Fruit fly (Drosophila melanogaster): ENCODE data around the gene CG14020.

Gene CG14020

dm6 chr2L:5532061-5532460 is 14.5 kb downstream of the CG14020 start, which contains the start of gene Coq6:
Gene Coq6 (minus strand): TSS chr2L:5532223.
- TF ChIP-seq OdsH (GFP tag; optimal IDR thresholded peaks at IDR 0.05), result no peak
- peak; percentile 80 for TF ChIP-seq Hr83 (GFP tag; optimal IDR thresholded peaks at IDR 0.05; ENCODE audit: poor library complexity, severe bottlenecking)
- no peak for TF ChIP-seq Rel (GFP tag; optimal IDR thresholded peaks at IDR 0.05)
- no peak for TF ChIP-seq Rel (tag; optimal IDR thresholded peaks at IDR 0.05)
- no peak for TF ChIP-seq Vsx2 (GFP tag; optimal IDR thresholded peaks at IDR 0.05; ENCODE audit: partially characterized antibody)
- no peak for TF ChIP-seq N (GFP tag; optimal IDR thresholded peaks at IDR 0.05)
- no peak for TF ChIP-seq CG32264 (GFP tag; optimal IDR thresholded peaks at IDR 0.05)
- no peak for TF ChIP-seq rgr (GFP tag; optimal IDR thresholded peaks at IDR 0.05)
- no peak for TF ChIP-seq h (GFP tag; optimal IDR thresholded peaks at IDR 0.05)
- no peak for TF ChIP-seq Jra (GFP tag; optimal IDR thresholded peaks at IDR 0.05)

dm6 chr2L:5536658-5537057 is 19.1 kb downstream of the CG14020 start, which contains the start of gene tomb:
Gene tomb (minus strand): TSS chr2L:5536758.
- TF ChIP-seq Hr78 (GFP tag; optimal IDR thresholded peaks at IDR 0.05), result no peak
- no peak for TF ChIP-seq CrebA (GFP tag; optimal IDR thresholded peaks at IDR 0.05; ENCODE audit: borderline replicate concordance)
- TF ChIP-seq GATAd (GFP tag; optimal IDR thresholded peaks at IDR 0.05), result no peak
- no peak for TF ChIP-seq Myc (optimal IDR thresholded peaks at IDR 0.05)
- no peak for TF ChIP-seq sv (GFP tag; optimal IDR thresholded peaks at IDR 0.05)
- TF ChIP-seq Sp1 (GFP tag; optimal IDR thresholded peaks at IDR 0.05), result no peak
- no peak for TF ChIP-seq br (GFP tag; optimal IDR thresholded peaks at IDR 0.05)
- no peak for TF ChIP-seq CG9705 (GFP tag; optimal IDR thresholded peaks at IDR 0.05)
- TF ChIP-seq foxo (GFP tag; optimal IDR thresholded peaks at IDR 0.05), result no peak
- TF ChIP-seq psq (GFP tag; optimal IDR thresholded peaks at IDR 0.05), result no peak
- TF ChIP-seq OdsH (GFP tag; optimal IDR thresholded peaks at IDR 0.05), result no peak
- no peak for TF ChIP-seq pan (optimal IDR thresholded peaks at IDR 0.05)
- TF ChIP-seq fru (GFP tag; optimal IDR thresholded peaks at IDR 0.05), result no peak
- no peak for TF ChIP-seq lola (GFP tag; optimal IDR thresholded peaks at IDR 0.05)
- no peak for TF ChIP-seq Dfd (GFP tag; optimal IDR thresholded peaks at IDR 0.05)
- TF ChIP-seq rgr (GFP tag; optimal IDR thresholded peaks at IDR 0.05), result no peak

- TF ChIP-seq Myc (optimal IDR thresholded peaks at IDR 0.05) (no peak), Vsx2 (GFP tag; optimal IDR thresholded peaks at IDR 0.05; ENCODE audit: partially characterized antibody) (no peak), tai (GFP tag; optimal IDR thresholded peaks at IDR 0.05) (no peak), br (GFP tag; optimal IDR thresholded peaks at IDR 0.05) (no peak), GATAd (GFP tag; optimal IDR thresholded peaks at IDR 0.05) (no peak), CG32264 (GFP tag; optimal IDR thresholded peaks at IDR 0.05) (no peak), CG9705 (GFP tag; optimal IDR thresholded peaks at IDR 0.05) (no peak), dsf (GFP tag; optimal IDR thresholded peaks at IDR 0.05; ENCODE audit: borderline replicate concordance) (no peak), Hnf4 (GFP tag; optimal IDR thresholded peaks at IDR 0.05) (no peak), lola (GFP tag; optimal IDR thresholded peaks at IDR 0.05) (no peak), Hr83 (GFP tag; optimal IDR thresholded peaks at IDR 0.05; ENCODE audit: poor library complexity, severe bottlenecking) (no peak)
Observed at dm6 chr2L:5537063-5537462, 19.5 kb downstream of the CG14020 start.

- TF ChIP-seq dmrt93B (GFP tag; optimal IDR thresholded peaks at IDR 0.05) (no peak), CG9705 (GFP tag; optimal IDR thresholded peaks at IDR 0.05) (no peak), CrebA (GFP tag; optimal IDR thresholded peaks at IDR 0.05; ENCODE audit: borderline replicate concordance) (no peak), Dif (GFP tag; optimal IDR thresholded peaks at IDR 0.05; ENCODE audit: partially characterized antibody) (no peak), woc (GFP tag; optimal IDR thresholded peaks at IDR 0.05) (no peak), dl (GFP tag; optimal IDR thresholded peaks at IDR 0.05; ENCODE audit: insufficient read depth in 1 of 2, partially characterized antibody in 2 of 2) (no peak), CG32264 (GFP tag; optimal IDR thresholded peaks at IDR 0.05) (no peak), GATAd (GFP tag; optimal IDR thresholded peaks at IDR 0.05) (no peak), Dfd (GFP tag; optimal IDR thresholded peaks at IDR 0.05) (no peak)
Observed at dm6 chr2L:5539034-5539433, 21.5 kb downstream of the CG14020 start, which contains the start of gene CG14015. Gene CG14015 (minus strand): TSS chr2L:5539196.

dm6 chr2L:5541935-5542685 is 24.6 kb downstream of the CG14020 start, which contains the start of the genes Hel25E and Lam:
Gene Hel25E (minus strand): TSS chr2L:5542314.
Gene Lam (plus strand): TSS chr2L:5542480.
- TF ChIP-seq CG9705 (GFP tag; optimal IDR thresholded peaks at IDR 0.05) (no peak), rgr (GFP tag; optimal IDR thresholded peaks at IDR 0.05) (no peak), Jra (GFP tag; optimal IDR thresholded peaks at IDR 0.05) (no peak), h (GFP tag; optimal IDR thresholded peaks at IDR 0.05) (no peak), Dfd (GFP tag; optimal IDR thresholded peaks at IDR 0.05) (no peak), OdsH (GFP tag; optimal IDR thresholded peaks at IDR 0.05) (no peak), Abd-B (GFP tag; optimal IDR thresholded peaks at IDR 0.05) (no peak), brk (GFP tag; optimal IDR thresholded peaks at IDR 0.05) (no peak), lola (GFP tag; optimal IDR thresholded peaks at IDR 0.05) (no peak)
